Fruit fly (Drosophila melanogaster) Kc167 (cell line): Measurements from ENCODE around the gene Kap-alpha3.

Experiments
- Myc ChIP-seq: fragments of >200 bp; optimal IDR thresholded peaks from 2 replicates; lab custom pipeline; 2017; ENCODE audit warnings: missing external identifiers
- Sin3A ChIP-seq: fragments of >200 bp; optimal IDR thresholded peaks from 2 replicates; lab custom pipeline; 2018; ENCODE audit warnings: missing external identifiers
- h ChIP-seq: fragments of >200 bp; optimal IDR thresholded peaks from 3 replicates; lab custom pipeline; 2018; ENCODE audit warnings: missing external identifiers
- insv ChIP-seq: fragments of >200 bp; optimal IDR thresholded peaks from 3 replicates; lab custom pipeline; 2018; ENCODE audit warnings: missing external identifiers
- psq ChIP-seq: fragments of >200 bp; optimal IDR thresholded peaks from 2 replicates; lab custom pipeline; 2017; ENCODE audit warnings: missing external identifiers
- ttk ChIP-seq: sonication (Bioruptor generic); optimal IDR thresholded peaks from 2 replicates; lab custom pipeline; 2017; ENCODE audit warnings: missing external identifiers

The Kap-alpha3 gene

DNA sequence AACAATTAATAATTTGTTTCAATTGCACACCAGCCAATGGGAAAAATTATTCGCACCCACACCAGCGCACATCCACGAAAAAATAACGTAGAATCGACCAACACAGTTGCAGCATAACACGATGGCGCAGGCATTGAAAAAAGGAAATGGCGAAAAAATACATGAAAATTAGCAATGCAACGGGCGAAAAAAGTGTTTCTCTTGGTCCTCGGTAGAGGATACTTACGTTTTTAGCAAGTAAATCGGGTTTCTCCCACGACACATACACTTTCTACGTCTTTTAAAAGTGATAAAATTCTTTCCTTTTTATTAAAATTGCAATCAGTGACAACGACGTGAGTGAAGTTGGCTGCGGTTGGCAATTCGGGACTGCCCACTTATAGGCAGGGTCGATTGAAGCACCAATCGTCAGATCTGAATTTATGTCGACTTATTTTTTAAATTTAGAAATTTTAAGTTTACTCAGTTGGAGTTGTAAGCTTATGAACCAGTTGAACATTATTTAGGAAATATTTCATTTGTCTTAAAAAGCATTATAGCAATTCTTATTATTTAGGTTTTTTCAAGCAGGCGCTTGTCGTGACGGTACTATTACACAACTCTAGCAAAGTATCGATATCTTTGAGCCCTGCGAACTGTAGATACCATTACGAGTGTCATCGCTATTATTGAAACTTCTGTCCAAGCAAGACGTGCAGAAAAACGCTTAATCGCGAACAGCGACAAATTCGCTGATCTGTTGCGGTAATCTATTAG is at the start of gene Kap-alpha3, which contains the start of gene Son:
Gene Kap-alpha3 (minus strand): TSS at position 352 of the 756 bp plus-strand sequence.
Gene Son (plus strand): TSS at position 661 of the 756 bp plus-strand sequence.
- TF ChIP-seq Myc (lab: Kevin White, UChicago) (no peak), Sin3A (no peak), h (lab: Kevin White, UChicago) (no peak), ttk (lab: Kevin White, UChicago) (no peak), insv (lab: Kevin White, UChicago) (no peak), psq (lab: Kevin White, UChicago) (no peak)

DNA sequence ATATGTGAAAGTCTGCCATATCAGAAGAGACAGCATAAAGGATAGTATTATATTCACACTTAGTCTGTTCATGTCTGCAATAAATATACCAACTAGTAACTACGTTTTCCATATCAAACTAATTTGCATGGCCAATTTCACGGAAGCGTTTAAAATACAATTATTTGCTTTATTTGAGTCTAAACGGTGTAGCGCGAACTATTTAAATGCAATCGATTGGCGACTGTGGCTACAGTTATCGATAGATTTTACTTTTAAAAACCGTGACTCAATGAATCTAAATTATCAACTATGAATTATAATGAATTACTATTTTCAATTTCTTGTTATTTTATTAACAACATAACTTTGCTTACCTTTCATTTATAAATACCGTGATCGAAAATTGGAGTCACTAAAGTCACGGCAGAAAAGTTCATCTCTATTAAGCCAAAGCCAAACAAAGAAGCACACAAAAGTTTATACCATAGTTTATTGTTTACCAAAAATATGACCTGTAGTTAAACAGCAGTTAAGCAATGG is 49.4 kb upstream of the Kap-alpha3 start, which contains the start of the genes CG9427 and CG8319:
Gene CG9427 (minus strand): TSS at position 51 of the 522 bp plus-strand sequence.
Gene CG8319 (plus strand): TSS at position 442 of the 522 bp plus-strand sequence.
- TF ChIP-seq Sin3A (no peak), ttk (lab: Kevin White, UChicago) (no peak), insv (lab: Kevin White, UChicago) (no peak), Myc (lab: Kevin White, UChicago) (no peak), h (lab: Kevin White, UChicago) (no peak), psq (lab: Kevin White, UChicago) (no peak)

- TF ChIP-seq Sin3A (no peak), insv (lab: Kevin White, UChicago) (no peak), h (lab: Kevin White, UChicago) (no peak), Myc (lab: Kevin White, UChicago) (no peak), psq (lab: Kevin White, UChicago) (no peak), ttk (lab: Kevin White, UChicago) (no peak)
Observed at dm6 chr3R:9626266-9626665, 48.7 kb upstream of the Kap-alpha3 start.

DNA sequence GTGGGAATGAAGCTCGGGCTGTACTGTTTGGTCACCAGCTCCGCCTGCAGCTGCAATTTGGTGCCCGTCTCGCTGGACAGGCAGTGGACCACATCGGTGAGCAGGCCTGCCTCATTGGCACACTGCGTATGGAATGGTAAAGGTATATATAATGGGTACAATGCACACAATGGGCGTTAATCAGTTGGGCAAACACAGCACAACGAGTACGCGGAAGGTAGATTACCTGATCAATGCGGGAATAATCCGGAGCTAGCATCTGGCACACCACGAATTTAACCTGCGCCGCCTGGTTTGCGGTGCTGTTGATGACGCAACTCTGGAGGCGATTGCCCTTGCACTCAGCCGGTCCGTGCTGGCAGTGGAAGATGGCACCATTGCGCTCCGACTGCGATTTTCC is 47.9 kb upstream of the Kap-alpha3 start:
- no peak for TF ChIP-seq insv (lab: Kevin White, UChicago)
- no peak for TF ChIP-seq ttk (lab: Kevin White, UChicago)
- no peak for TF ChIP-seq Myc (lab: Kevin White, UChicago)
- no peak for TF ChIP-seq Sin3A
- no peak for TF ChIP-seq h (lab: Kevin White, UChicago)
- TF ChIP-seq psq (lab: Kevin White, UChicago): no peak

DNA sequence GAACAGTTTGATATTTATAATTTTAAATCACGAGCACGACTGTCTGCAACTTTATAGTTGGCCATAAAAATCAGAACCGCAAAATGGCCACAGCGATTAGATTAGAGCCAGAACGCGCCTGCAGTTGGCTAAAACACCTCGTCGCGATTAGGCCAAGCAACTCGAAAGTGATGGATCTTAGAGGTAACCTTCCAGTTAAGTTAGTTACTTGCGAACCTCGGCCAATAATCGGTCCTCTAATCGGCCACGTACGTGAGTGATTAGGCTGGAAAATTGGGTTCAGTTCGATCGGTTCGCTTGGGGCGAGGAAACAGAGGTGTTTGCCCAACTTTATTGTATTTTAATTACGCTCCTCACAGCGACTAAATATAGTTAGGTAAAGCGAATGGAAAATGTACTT is 42.7 kb upstream of the Kap-alpha3 start:
- TF ChIP-seq ttk (lab: Kevin White, UChicago) (no peak), Sin3A (no peak), h (lab: Kevin White, UChicago) (no peak), insv (lab: Kevin White, UChicago) (no peak), Myc (lab: Kevin White, UChicago) (no peak), psq (lab: Kevin White, UChicago) (no peak)

DNA sequence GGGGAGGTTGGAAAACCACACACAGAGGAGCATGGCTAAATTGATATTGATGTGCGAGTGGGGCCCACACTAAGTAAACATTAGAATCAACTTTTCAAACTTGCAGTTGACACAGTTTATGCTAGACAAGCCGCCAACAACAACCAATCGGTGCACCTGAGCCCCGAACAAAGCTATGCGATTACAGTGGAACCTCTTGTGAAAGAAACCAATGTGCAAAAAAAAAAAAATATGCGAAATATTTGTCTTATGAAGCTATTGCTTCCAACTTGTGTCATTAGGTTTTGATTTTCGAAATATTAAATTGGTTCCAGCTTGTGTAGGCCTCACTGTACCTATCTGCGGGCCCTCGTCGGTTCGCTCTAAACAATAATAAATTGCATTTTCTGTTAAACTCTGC is 40.8 kb upstream of the Kap-alpha3 start:
- TF ChIP-seq h (lab: Kevin White, UChicago) (no peak), insv (lab: Kevin White, UChicago) (no peak), Sin3A (no peak), psq (lab: Kevin White, UChicago) (no peak), ttk (lab: Kevin White, UChicago) (no peak), Myc (lab: Kevin White, UChicago) (no peak)

- TF ChIP-seq insv (lab: Kevin White, UChicago): no peak
- TF ChIP-seq ttk (lab: Kevin White, UChicago): no peak
- no peak for TF ChIP-seq Myc (lab: Kevin White, UChicago)
- TF ChIP-seq h (lab: Kevin White, UChicago): no peak
- TF ChIP-seq Sin3A: no peak
- no peak for TF ChIP-seq psq (lab: Kevin White, UChicago)
Observed at dm6 chr3R:9613124-9613523, 35.6 kb upstream of the Kap-alpha3 start.

DNA sequence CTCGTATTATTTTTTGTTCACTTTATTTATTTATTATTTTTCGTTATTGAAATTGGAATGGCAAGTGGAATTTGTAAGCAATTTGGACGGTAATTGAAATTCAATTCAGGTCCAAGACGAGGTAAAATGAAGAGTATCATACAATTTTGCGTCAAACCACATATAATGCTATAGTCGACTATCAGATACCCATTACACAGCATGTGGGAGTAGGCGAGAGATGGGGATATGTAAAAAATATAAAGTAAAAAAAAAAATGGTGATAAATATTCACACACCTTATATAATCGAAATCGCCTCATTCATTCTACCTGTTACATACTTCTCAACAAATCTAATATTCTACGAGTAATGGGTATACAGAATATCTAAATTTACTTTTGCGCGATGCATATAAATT is 34.7 kb upstream of the Kap-alpha3 start:
- TF ChIP-seq Sin3A (no peak), insv (lab: Kevin White, UChicago) (no peak), ttk (lab: Kevin White, UChicago) (no peak), psq (lab: Kevin White, UChicago) (no peak), h (lab: Kevin White, UChicago) (no peak), Myc (lab: Kevin White, UChicago) (no peak)

DNA sequence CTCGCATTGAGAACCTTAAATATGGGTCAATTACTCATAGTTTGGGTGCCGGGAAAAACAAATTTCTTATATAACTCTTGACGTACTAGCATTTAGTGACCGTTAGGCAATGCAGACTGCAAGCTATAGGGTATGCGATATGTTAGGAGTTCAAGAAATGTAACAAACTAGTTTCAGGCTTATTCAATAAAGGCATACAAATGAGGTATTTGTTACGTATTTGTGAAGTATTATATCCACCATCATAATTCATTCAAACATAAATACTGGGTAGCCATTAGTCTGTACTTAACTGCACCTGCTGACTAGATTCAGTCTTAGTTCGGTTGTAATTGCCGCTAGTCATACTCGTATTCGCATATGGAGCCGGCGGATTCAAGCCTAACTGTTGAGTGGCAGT is 30.7 kb upstream of the Kap-alpha3 start:
- TF ChIP-seq ttk (lab: Kevin White, UChicago): no peak
- no peak for TF ChIP-seq h (lab: Kevin White, UChicago)
- TF ChIP-seq insv (lab: Kevin White, UChicago): no peak
- no peak for TF ChIP-seq Myc (lab: Kevin White, UChicago)
- no peak for TF ChIP-seq Sin3A
- TF ChIP-seq psq (lab: Kevin White, UChicago): no peak

dm6 chr3R:9606913-9607804 is 29.6 kb upstream of the Kap-alpha3 start:
- no peak for TF ChIP-seq ttk (lab: Kevin White, UChicago)
- no peak for TF ChIP-seq psq (lab: Kevin White, UChicago)
- no peak for TF ChIP-seq insv (lab: Kevin White, UChicago)
- TF ChIP-seq h (lab: Kevin White, UChicago): no peak
- no peak for TF ChIP-seq Sin3A
- TF ChIP-seq Myc (lab: Kevin White, UChicago): no peak

dm6 chr3R:9605084-9605483 is 27.6 kb upstream of the Kap-alpha3 start:
- TF ChIP-seq Sin3A: no peak
- no peak for TF ChIP-seq ttk (lab: Kevin White, UChicago)
- no peak for TF ChIP-seq h (lab: Kevin White, UChicago)
- TF ChIP-seq Myc (lab: Kevin White, UChicago): no peak
- no peak for TF ChIP-seq insv (lab: Kevin White, UChicago)
- TF ChIP-seq psq (lab: Kevin White, UChicago): no peak
